Fruit fly (Drosophila melanogaster) S2 (cell line): ENCODE results near the gene CG13360.

ENCODE experiments used
- CG8478 ChIP-seq: fragments of >200 bp; optimal IDR thresholded peaks from 2 replicates; lab custom pipeline; 2018
- CTCF ChIP-seq, 2 experiments: fragments of >200 bp; optimal IDR thresholded peaks; 2 replicates each; lab custom pipeline; 2018

- TF ChIP-seq CG8478 (no peak), CTCF (optimal IDR thresholded peaks at IDR 0.05; lab: Kevin White, UChicago) (no peak)
These were observed 13.5 kb upstream of the CG13360 start, which contains the start of gene CG13359 for dm6 chrX:803370-803769.
